Worm (Caenorhabditis elegans): ENCODE results near the gene zipt-2.2.

ce11 chrIV:4218276-4218675 is 16.9 kb downstream of the zipt-2.2 start:
- TF ChIP-seq nhr-237 (tag; optimal IDR thresholded peaks at IDR 0.05) (no peak), lin-39 (tag; optimal IDR thresholded peaks at IDR 0.05) (no peak), C04F5.9 (tag; optimal IDR thresholded peaks at IDR 0.05) (no peak), ztf-4 (tag; optimal IDR thresholded peaks at IDR 0.05) (no peak), mdl-1 (tag; optimal IDR thresholded peaks at IDR 0.05) (no peak), mep-1 (tag; optimal IDR thresholded peaks at IDR 0.05) (no peak), aly-2 (tag; optimal IDR thresholded peaks at IDR 0.05) (peak; percentile 29), nhr-76 (tag; optimal IDR thresholded peaks at IDR 0.05) (no peak), tlp-1 (tag; optimal IDR thresholded peaks at IDR 0.05) (no peak), skn-1 (tag; optimal IDR thresholded peaks at IDR 0.05) (no peak), nhr-19 (GFP tag; conservative IDR thresholded peaks at IDR 0.05) (no peak), fos-1 (tag; optimal IDR thresholded peaks at IDR 0.05) (no peak), snpc-4 (tag; optimal IDR thresholded peaks at IDR 0.05) (no peak), xbp-1 (tag; optimal IDR thresholded peaks at IDR 0.05) (no peak)
